Worm (Caenorhabditis elegans) whole organism, midembryonic: ENCODE measurements around the gene fask-1.
A peak's percentile ranks its signal among the peaks of the same experiment; 100 is the strongest.

ENCODE experiments used
- T22C8.4 ChIP-seq: fragments of 200-800 bp; sonication (Bioruptor generic); IDR thresholded peaks from 2 replicates; pipeline ENCODE4 v1.3.6; 2022; ENCODE audit warnings: missing genetic modification characterization, missing compliant biosample characterization
- cog-1 ChIP-seq: sonication (generic microtip); optimal IDR thresholded peaks from 2 replicates; lab custom pipeline; 2016; ENCODE audit warnings: missing genetic modification characterization, missing compliant biosample characterization
- flt-1 ChIP-seq: fragments of 200-800 bp; sonication (Bioruptor generic); IDR thresholded peaks from 2 replicates; pipeline ENCODE4 v1.3.6; 2022; ENCODE audit warnings: missing genetic modification characterization, missing compliant biosample characterization
- klf-2 ChIP-seq: fragments of 200-800 bp; sonication (Bioruptor generic); conservative IDR thresholded peaks from 2 replicates; pipeline ENCODE4 v1.3.6; 2022; ENCODE audit warnings: missing genetic modification reagents, missing genetic modification characterization, missing compliant biosample characterization
- med-1 ChIP-seq: sonication (generic microtip); optimal IDR thresholded peaks from 2 replicates; lab custom pipeline; 2017; ENCODE audit warnings: missing genetic modification characterization, mild to moderate bottlenecking, missing compliant biosample characterization, antibody characterized with exemption, missing genetic modification reagents; ENCODE audit not compliant: insufficient read depth
- ref-1 ChIP-seq: fragments of 200-800 bp; sonication (Bioruptor generic); conservative IDR thresholded peaks from 2 replicates; pipeline ENCODE4 v1.3.6; 2022; ENCODE audit warnings: missing genetic modification reagents, missing genetic modification characterization, missing compliant biosample characterization
- tab-1 ChIP-seq: fragments of 200-800 bp; sonication (Bioruptor generic); IDR thresholded peaks from 2 replicates; pipeline ENCODE4 v1.3.6; 2022; ENCODE audit warnings: missing genetic modification characterization, missing compliant biosample characterization
- ztf-23 ChIP-seq: fragments of 200-800 bp; sonication (Bioruptor generic); IDR thresholded peaks from 2 replicates; pipeline ENCODE4 v1.3.6; 2022; ENCODE audit warnings: missing genetic modification reagents, missing genetic modification characterization, missing compliant biosample characterization
- ztf-29 ChIP-seq: fragments of 200-800 bp; sonication (Bioruptor generic); IDR thresholded peaks from 2 replicates; pipeline ENCODE4 v1.3.6; 2022; ENCODE audit warnings: missing genetic modification reagents, missing genetic modification characterization, missing compliant biosample characterization

The fask-1 gene

ce11 chrIV:13082106-13082505 lies 18.4 kb upstream of the fask-1 start:
- TF ChIP-seq med-1 (GFP tag; lab: Kevin White, UChicago) (no peak), ztf-29 (no peak), ztf-23 (GFP tag; lab: Robert Waterston, UW) (no peak), cog-1 (tag; lab: Kevin White, UChicago) (no peak), klf-2 (GFP tag; lab: Robert Waterston, UW) (no peak), flt-1 (GFP tag; lab: Robert Waterston, UW) (no peak), tab-1 (GFP tag; lab: Robert Waterston, UW) (no peak), ref-1 (no peak), T22C8.4 (no peak)

ce11 chrIV:13082836-13083763 lies 17.4 kb upstream of the fask-1 start:
- no peak for TF ChIP-seq tab-1 (GFP tag; lab: Robert Waterston, UW)
- TF ChIP-seq cog-1 (tag; lab: Kevin White, UChicago), result no peak
- no peak for TF ChIP-seq T22C8.4
- TF ChIP-seq ztf-29, result no peak
- TF ChIP-seq klf-2 (GFP tag; lab: Robert Waterston, UW), result no peak
- TF ChIP-seq med-1 (GFP tag; lab: Kevin White, UChicago), result no peak
- no peak for TF ChIP-seq ztf-23 (GFP tag; lab: Robert Waterston, UW)
- no peak for TF ChIP-seq flt-1 (GFP tag; lab: Robert Waterston, UW)
- no peak for TF ChIP-seq ref-1

ce11 chrIV:13085675-13086074 lies 14.8 kb upstream of the fask-1 start:
- TF ChIP-seq flt-1 (GFP tag; lab: Robert Waterston, UW) (no peak), tab-1 (GFP tag; lab: Robert Waterston, UW) (no peak), ztf-29 (no peak), cog-1 (tag; lab: Kevin White, UChicago) (no peak), ztf-23 (GFP tag; lab: Robert Waterston, UW) (no peak), T22C8.4 (no peak), med-1 (GFP tag; lab: Kevin White, UChicago) (no peak), ref-1 (no peak), klf-2 (GFP tag; lab: Robert Waterston, UW) (no peak)

ce11 chrIV:13086705-13087104 lies 13.8 kb upstream of the fask-1 start, which contains the start of gene spin-2:
spin-2 (plus strand) TSS chrIV:13087005.
- TF ChIP-seq flt-1 (GFP tag; lab: Robert Waterston, UW), result no peak
- no peak for TF ChIP-seq ref-1
- no peak for TF ChIP-seq klf-2 (GFP tag; lab: Robert Waterston, UW)
- TF ChIP-seq ztf-23 (GFP tag; lab: Robert Waterston, UW), result no peak
- no peak for TF ChIP-seq tab-1 (GFP tag; lab: Robert Waterston, UW)
- no peak for TF ChIP-seq med-1 (GFP tag; lab: Kevin White, UChicago)
- TF ChIP-seq cog-1 (tag; lab: Kevin White, UChicago), result no peak
- TF ChIP-seq T22C8.4, result no peak
- no peak for TF ChIP-seq ztf-29

ce11 chrIV:13089671-13090242 lies 10.8 kb upstream of the fask-1 start:
- TF ChIP-seq T22C8.4 (no peak), flt-1 (GFP tag; lab: Robert Waterston, UW) (no peak), tab-1 (GFP tag; lab: Robert Waterston, UW) (0 out of 2 replicates have a peak, but pooled peaks have one; percentile 47)

- TF ChIP-seq ref-1 (no peak), T22C8.4 (no peak), med-1 (GFP tag; lab: Kevin White, UChicago) (no peak), cog-1 (tag; lab: Kevin White, UChicago) (no peak), flt-1 (GFP tag; lab: Robert Waterston, UW) (no peak)
Observed at ce11 chrIV:13090967-13091366, 9.5 kb upstream of the fask-1 start, which contains the start of gene col-132. col-132 (minus strand) TSS chrIV:13091067.

- TF ChIP-seq med-1 (GFP tag; lab: Kevin White, UChicago) (no peak), cog-1 (tag; lab: Kevin White, UChicago) (no peak), T22C8.4 (peak; percentile 75), ztf-23 (GFP tag; lab: Robert Waterston, UW) (no peak), klf-2 (GFP tag; lab: Robert Waterston, UW) (no peak), ztf-29 (no peak), flt-1 (GFP tag; lab: Robert Waterston, UW) (no peak), ref-1 (no peak)
Observed at ce11 chrIV:13093677-13094076, 6.8 kb upstream of the fask-1 start, which contains the start of the genes prcc-1 and C39E9.12. prcc-1 (minus strand) TSS chrIV:13093795. C39E9.12 (plus strand) TSS chrIV:13094007.

- TF ChIP-seq flt-1 (GFP tag; lab: Robert Waterston, UW), result no peak
- TF ChIP-seq ztf-29, result no peak
- TF ChIP-seq ref-1, result no peak
- TF ChIP-seq klf-2 (GFP tag; lab: Robert Waterston, UW), result no peak
- TF ChIP-seq tab-1 (GFP tag; lab: Robert Waterston, UW), result no peak
- no peak for TF ChIP-seq T22C8.4
- TF ChIP-seq ztf-23 (GFP tag; lab: Robert Waterston, UW), result no peak
- no peak for TF ChIP-seq cog-1 (tag; lab: Kevin White, UChicago)
- TF ChIP-seq med-1 (GFP tag; lab: Kevin White, UChicago), result no peak
Observed at ce11 chrIV:13095462-13095861, 5.1 kb upstream of the fask-1 start, which contains the start of gene rfc-3. rfc-3 (plus strand) TSS chrIV:13095762.

- TF ChIP-seq tab-1 (GFP tag; lab: Robert Waterston, UW), result no peak
- no peak for TF ChIP-seq ztf-23 (GFP tag; lab: Robert Waterston, UW)
- TF ChIP-seq ref-1, result no peak
- TF ChIP-seq cog-1 (tag; lab: Kevin White, UChicago), result no peak
- no peak for TF ChIP-seq klf-2 (GFP tag; lab: Robert Waterston, UW)
- no peak for TF ChIP-seq flt-1 (GFP tag; lab: Robert Waterston, UW)
- TF ChIP-seq med-1 (GFP tag; lab: Kevin White, UChicago), result no peak
- TF ChIP-seq ztf-29, result no peak
- TF ChIP-seq T22C8.4, result no peak
Observed at ce11 chrIV:13096778-13097177, 3.7 kb upstream of the fask-1 start.
